Fruit fly (Drosophila melanogaster): Measurements from ENCODE around the gene CG6254.
A peak's percentile ranks its signal among the peaks of the same experiment; 100 is the strongest.

CG6254 gene

DNA sequence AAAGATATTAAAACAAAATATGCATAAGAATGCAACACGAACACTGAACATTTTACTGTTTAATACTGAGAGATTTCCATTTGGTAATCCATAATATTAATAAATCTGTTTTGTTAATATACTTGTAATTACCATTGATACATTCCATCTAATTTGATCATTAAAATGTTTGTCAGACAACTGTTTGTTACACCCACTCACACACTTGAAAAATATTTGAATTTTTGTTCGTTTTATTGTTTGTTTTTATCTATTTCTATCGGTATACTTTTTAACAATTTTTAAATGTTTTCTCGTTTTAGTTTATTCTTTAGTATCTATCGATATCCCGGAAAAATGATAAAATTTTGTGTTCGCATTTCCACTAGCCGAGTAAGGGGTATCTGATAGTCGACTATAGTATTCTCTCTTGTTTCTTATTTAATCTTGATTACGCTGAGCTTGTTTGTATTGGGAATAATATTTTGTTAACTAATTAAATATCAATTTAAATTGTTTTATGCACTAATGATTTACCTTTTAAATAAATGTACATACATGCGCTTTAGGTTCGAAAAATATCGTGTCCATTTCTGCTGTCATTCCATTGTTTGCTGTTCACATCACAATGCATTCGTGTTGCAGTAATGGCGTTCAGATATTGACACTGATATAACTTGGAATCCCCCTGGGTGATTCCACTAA lies 9.2 kb downstream of the CG6254 start, which contains the start of gene CG34303:
Gene CG34303, minus strand, starts transcription at position 51 of the 684 bp plus-strand sequence.
- no peak for TF ChIP-seq Rel (GFP tag; optimal IDR thresholded peaks at IDR 0.05)
- peak; percentile 64 for TF ChIP-seq Rel (tag; optimal IDR thresholded peaks at IDR 0.05)
- TF ChIP-seq OdsH (GFP tag; optimal IDR thresholded peaks at IDR 0.05) = no peak
- no peak for TF ChIP-seq psq (GFP tag; optimal IDR thresholded peaks at IDR 0.05)
- no peak for TF ChIP-seq Vsx2 (GFP tag; optimal IDR thresholded peaks at IDR 0.05; ENCODE audit: partially characterized antibody)
- TF ChIP-seq pan (optimal IDR thresholded peaks at IDR 0.05) = no peak
- TF ChIP-seq tai (GFP tag; optimal IDR thresholded peaks at IDR 0.05) = no peak
- no peak for TF ChIP-seq foxo (GFP tag; optimal IDR thresholded peaks at IDR 0.05)

DNA sequence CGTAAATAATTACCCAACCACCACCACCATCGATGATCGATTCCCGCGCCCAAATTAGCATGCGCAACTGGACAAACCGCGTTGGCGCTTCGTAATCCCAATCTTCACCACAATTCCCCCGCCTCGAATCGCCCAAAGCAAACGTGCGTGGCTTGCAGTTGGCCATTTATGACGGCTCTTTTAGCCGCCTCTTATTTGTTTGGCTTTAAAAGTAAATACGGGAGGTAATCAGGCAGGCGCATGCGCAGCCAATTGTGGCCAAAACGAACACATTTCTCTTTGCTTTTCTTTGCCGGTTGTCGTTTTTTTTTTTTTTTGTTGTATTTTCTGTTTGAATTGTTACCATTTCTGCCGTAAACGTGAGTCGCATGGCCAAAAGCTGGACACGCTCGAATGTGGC lies 10.6 kb downstream of the CG6254 start:
- TF ChIP-seq Myc (optimal IDR thresholded peaks at IDR 0.05) (no peak), psq (GFP tag; optimal IDR thresholded peaks at IDR 0.05) (no peak), Hnf4 (GFP tag; optimal IDR thresholded peaks at IDR 0.05) (no peak), HLH106 (tag; optimal IDR thresholded peaks at IDR 0.05) (no peak), sv (GFP tag; optimal IDR thresholded peaks at IDR 0.05) (no peak), brk (GFP tag; optimal IDR thresholded peaks at IDR 0.05) (no peak), GATAd (GFP tag; optimal IDR thresholded peaks at IDR 0.05) (no peak), CG9705 (GFP tag; optimal IDR thresholded peaks at IDR 0.05) (no peak), Hr83 (GFP tag; optimal IDR thresholded peaks at IDR 0.05; ENCODE audit: poor library complexity, severe bottlenecking) (no peak), N (GFP tag; optimal IDR thresholded peaks at IDR 0.05) (no peak), fru (GFP tag; optimal IDR thresholded peaks at IDR 0.05) (no peak), usp (GFP tag; optimal IDR thresholded peaks at IDR 0.05) (no peak), dmrt93B (GFP tag; optimal IDR thresholded peaks at IDR 0.05) (no peak), foxo (GFP tag; optimal IDR thresholded peaks at IDR 0.05) (no peak), Mio (GFP tag; optimal IDR thresholded peaks at IDR 0.05) (no peak), h (GFP tag; optimal IDR thresholded peaks at IDR 0.05) (no peak), Dfd (GFP tag; optimal IDR thresholded peaks at IDR 0.05) (no peak), CrebA (GFP tag; optimal IDR thresholded peaks at IDR 0.05; ENCODE audit: borderline replicate concordance) (no peak), rgr (GFP tag; optimal IDR thresholded peaks at IDR 0.05) (no peak)

DNA sequence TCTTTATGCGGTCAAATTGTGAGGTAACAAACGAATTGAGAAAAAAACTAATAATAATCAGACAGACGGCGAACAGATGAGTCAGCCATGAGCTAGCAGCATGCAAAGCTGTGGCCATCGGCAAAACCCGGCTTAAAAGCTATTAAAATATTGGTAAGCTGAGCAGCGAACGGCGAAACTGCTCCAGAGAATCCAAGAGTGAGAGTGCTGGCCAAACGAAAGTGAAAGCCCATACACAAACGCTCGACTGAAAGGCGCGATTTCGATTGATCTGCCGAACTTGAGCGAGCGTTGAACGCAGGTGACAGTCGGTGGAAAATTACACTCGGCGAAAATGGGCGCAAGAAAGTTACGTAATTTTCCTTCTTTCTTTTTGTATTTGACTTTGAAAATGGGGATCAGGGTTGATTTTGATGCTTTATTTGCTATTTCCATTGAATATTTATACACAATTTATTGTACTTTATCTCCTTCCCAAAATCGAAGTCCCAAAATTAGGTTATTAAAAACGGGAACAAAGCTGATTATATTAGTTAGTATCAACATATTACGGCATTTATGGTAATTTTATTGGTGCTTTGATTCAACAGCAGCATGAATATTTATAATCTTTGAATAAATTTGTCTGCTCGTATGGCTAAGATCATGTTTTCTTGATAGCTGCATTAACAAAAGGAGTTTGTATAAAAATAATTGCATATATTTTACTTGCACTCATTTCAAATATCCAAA lies 11.3 kb downstream of the CG6254 start:
- TF ChIP-seq Myc (optimal IDR thresholded peaks at IDR 0.05) = no peak
- no peak for TF ChIP-seq Hr78 (GFP tag; optimal IDR thresholded peaks at IDR 0.05)
- no peak for TF ChIP-seq CrebA (GFP tag; optimal IDR thresholded peaks at IDR 0.05; ENCODE audit: borderline replicate concordance)
- TF ChIP-seq Hr83 (GFP tag; optimal IDR thresholded peaks at IDR 0.05; ENCODE audit: poor library complexity, severe bottlenecking) = no peak
- TF ChIP-seq ey (GFP tag; optimal IDR thresholded peaks at IDR 0.05) = no peak
- no peak for TF ChIP-seq jim (GFP tag; optimal IDR thresholded peaks at IDR 0.05)
- TF ChIP-seq dsf (GFP tag; optimal IDR thresholded peaks at IDR 0.05; ENCODE audit: borderline replicate concordance) = no peak
- TF ChIP-seq Vsx2 (GFP tag; optimal IDR thresholded peaks at IDR 0.05; ENCODE audit: partially characterized antibody) = no peak
- no peak for TF ChIP-seq pan (optimal IDR thresholded peaks at IDR 0.05)
- TF ChIP-seq brk (GFP tag; optimal IDR thresholded peaks at IDR 0.05) = no peak
- TF ChIP-seq tai (GFP tag; optimal IDR thresholded peaks at IDR 0.05) = no peak
- no peak for TF ChIP-seq rgr (GFP tag; optimal IDR thresholded peaks at IDR 0.05)
- no peak for TF ChIP-seq psq (GFP tag; optimal IDR thresholded peaks at IDR 0.05)
- TF ChIP-seq br (GFP tag; optimal IDR thresholded peaks at IDR 0.05) = no peak

DNA sequence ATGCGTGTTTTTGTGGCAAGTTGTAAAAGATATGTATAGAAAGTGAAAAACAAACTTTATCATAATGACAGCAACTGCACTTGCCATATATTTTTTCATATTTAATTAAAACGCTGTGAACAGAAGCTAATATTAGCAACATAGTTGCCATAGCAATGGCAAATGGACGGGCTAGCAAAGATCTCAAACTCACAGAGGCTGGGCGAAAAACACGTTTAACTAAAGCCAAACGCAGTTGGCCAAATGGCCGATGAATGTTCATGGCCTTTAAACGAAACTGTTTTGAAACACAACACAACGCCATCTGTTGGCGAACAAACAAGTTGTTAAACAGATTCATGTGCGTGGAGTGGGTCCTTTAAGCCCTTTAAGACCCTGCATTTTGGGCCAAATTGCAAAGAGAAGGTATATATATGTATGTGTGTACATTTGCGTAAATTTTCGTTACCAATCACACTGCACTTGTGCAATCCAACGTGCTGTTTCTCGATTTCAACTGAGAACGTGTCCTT lies 12.7 kb downstream of the CG6254 start:
- TF ChIP-seq Hnf4 (GFP tag; optimal IDR thresholded peaks at IDR 0.05) (no peak), jim (GFP tag; optimal IDR thresholded peaks at IDR 0.05) (no peak), Sp1 (GFP tag; optimal IDR thresholded peaks at IDR 0.05) (no peak), sv (GFP tag; optimal IDR thresholded peaks at IDR 0.05) (no peak), rgr (GFP tag; optimal IDR thresholded peaks at IDR 0.05) (no peak)

DNA sequence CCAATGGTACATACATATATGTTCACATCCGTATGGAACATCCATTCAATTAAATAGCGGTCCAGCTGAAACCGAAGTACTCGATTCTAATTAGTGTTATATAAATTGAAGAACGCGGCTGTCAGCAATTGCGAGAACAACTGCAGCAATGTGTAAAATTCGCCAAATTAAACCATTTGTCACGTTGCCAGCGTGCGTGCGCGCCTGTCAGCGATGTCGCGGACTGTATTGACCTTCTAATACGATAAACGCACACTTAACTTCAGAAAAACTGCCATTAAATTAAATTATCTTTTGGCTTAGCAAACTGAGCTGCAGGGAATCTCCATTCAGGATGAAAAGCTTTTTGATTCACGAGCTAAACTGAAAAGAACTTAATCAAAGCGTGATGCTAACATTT lies 14.0 kb downstream of the CG6254 start:
- no peak for TF ChIP-seq CG32264 (GFP tag; optimal IDR thresholded peaks at IDR 0.05)
- no peak for TF ChIP-seq Dfd (GFP tag; optimal IDR thresholded peaks at IDR 0.05)
- TF ChIP-seq Vsx2 (GFP tag; optimal IDR thresholded peaks at IDR 0.05; ENCODE audit: partially characterized antibody) = no peak
- TF ChIP-seq N (GFP tag; optimal IDR thresholded peaks at IDR 0.05) = no peak
- no peak for TF ChIP-seq usp (GFP tag; optimal IDR thresholded peaks at IDR 0.05)
- TF ChIP-seq Dif (GFP tag; optimal IDR thresholded peaks at IDR 0.05; ENCODE audit: partially characterized antibody) = no peak
- TF ChIP-seq CG9705 (GFP tag; optimal IDR thresholded peaks at IDR 0.05) = no peak
- TF ChIP-seq foxo (GFP tag; optimal IDR thresholded peaks at IDR 0.05) = no peak

Measured in whole organism, wandering third instar larva.